Worm (Caenorhabditis elegans): ENCODE data around the gene clec-8.

The clec-8 gene

DNA sequence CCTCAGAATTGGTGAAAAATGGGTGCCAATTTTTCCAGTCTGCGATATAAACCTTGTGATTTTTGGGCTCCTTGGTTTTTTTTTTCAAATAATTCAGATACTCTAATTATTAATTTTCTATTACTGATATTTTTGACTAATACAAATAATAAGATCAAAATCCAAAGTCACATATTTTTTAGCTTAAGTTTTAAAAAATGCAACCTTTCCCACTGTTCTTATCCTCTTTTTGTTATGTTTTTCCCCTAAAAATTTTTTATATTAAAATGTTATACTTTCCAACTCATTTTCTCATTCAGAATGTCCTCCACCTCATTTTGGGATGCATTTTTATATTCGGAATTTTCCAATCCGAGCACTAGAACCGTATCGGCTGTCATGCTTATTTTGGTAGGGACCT is 46.9 kb downstream of the clec-8 start, which contains the start of gene srx-120:
Gene srx-120 (plus strand): TSS at position 301 of the 400 bp plus-strand sequence.
- TF ChIP-seq ces-1 (GFP tag; optimal IDR thresholded peaks at IDR 0.05) (no peak), mab-5 (tag; optimal IDR thresholded peaks at IDR 0.05) (no peak), lin-32 (GFP tag; optimal IDR thresholded peaks at IDR 0.05) (no peak), blmp-1 (tag; optimal IDR thresholded peaks at IDR 0.05) (no peak), sptf-1 (tag; optimal IDR thresholded peaks at IDR 0.05) (no peak), lsy-2 (tag; optimal IDR thresholded peaks at IDR 0.05) (no peak), elt-3 (tag; optimal IDR thresholded peaks at IDR 0.05) (no peak), nhr-237 (tag; optimal IDR thresholded peaks at IDR 0.05) (no peak), unc-120 (tag; optimal IDR thresholded peaks at IDR 0.05; ENCODE audit: poor library complexity, severe bottlenecking) (no peak), bed-3 (GFP tag; optimal IDR thresholded peaks at IDR 0.05) (no peak)

DNA sequence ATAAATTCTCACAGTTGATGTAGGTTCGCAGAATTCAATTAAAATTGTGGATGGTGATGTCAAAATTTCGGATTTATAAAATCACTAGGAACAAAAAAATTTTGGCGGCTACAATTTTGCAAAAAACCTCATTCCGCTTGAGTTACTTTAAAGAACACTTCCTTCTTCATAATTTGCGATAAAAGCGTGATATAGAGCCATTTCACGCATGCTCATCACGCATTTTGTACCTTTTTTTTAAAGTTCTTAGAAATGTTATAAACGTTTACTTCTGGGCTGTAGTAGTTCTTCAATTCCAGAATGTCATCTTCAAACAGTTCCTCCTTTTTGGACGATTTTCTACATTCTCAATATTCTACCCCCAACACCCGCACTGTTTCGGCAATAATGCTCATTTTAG is 49.9 kb downstream of the clec-8 start, which contains the start of gene srx-119:
Gene srx-119 (plus strand): TSS at position 301 of the 400 bp plus-strand sequence.
- TF ChIP-seq drap-1 (GFP tag; optimal IDR thresholded peaks at IDR 0.05) = no peak
